Worm (Caenorhabditis elegans) whole organism, late embryonic: ENCODE results near the gene set-8.

Source experiments
- C08G9.2 ChIP-seq: sonication (generic microtip); optimal IDR thresholded peaks from 2 replicates; lab custom pipeline; 2016; ENCODE audit warnings: mild to moderate bottlenecking, missing genetic modification characterization, moderate library complexity, missing compliant biosample characterization
- C38D4.7 ChIP-seq: fragments of 200-800 bp; sonication (Bioruptor generic); optimal IDR thresholded peaks from 2 replicates; lab custom pipeline; 2018; ENCODE audit warnings: mild to moderate bottlenecking, missing genetic modification characterization, moderate library complexity, missing compliant biosample characterization
- F13H6.1 ChIP-seq: sonication (generic microtip); optimal IDR thresholded peaks from 2 replicates; lab custom pipeline; 2016; ENCODE audit warnings: missing genetic modification characterization, missing compliant biosample characterization
- K02D7.2 ChIP-seq: sonication (generic microtip); optimal IDR thresholded peaks from 2 replicates; lab custom pipeline; 2017; ENCODE audit warnings: mild to moderate bottlenecking, missing genetic modification characterization, missing compliant biosample characterization
- K09A11.1 ChIP-seq: sonication (generic microtip); optimal IDR thresholded peaks from 2 replicates; lab custom pipeline; 2017; ENCODE audit warnings: antibody characterized with exemption, mild to moderate bottlenecking, missing genetic modification characterization, missing compliant biosample characterization; ENCODE audit not compliant: insufficient read depth
- Y22D7AL.16 ChIP-seq: sonication (generic microtip); optimal IDR thresholded peaks from 2 replicates; lab custom pipeline; 2016; ENCODE audit warnings: missing genetic modification characterization, missing compliant biosample characterization
- ama-1 ChIP-seq: fragments of 150-350 bp; optimal IDR thresholded peaks from 2 replicates; lab custom pipeline; 2014
- ceh-14 ChIP-seq: sonication (generic microtip); optimal IDR thresholded peaks from 2 replicates; lab custom pipeline; 2016; ENCODE audit warnings: missing genotype, missing genetic modification characterization, missing compliant biosample characterization
- ceh-18 ChIP-seq: sonication (generic microtip); optimal IDR thresholded peaks from 2 replicates; lab custom pipeline; 2016; ENCODE audit warnings: missing genetic modification characterization, missing compliant biosample characterization
- ceh-19 ChIP-seq: fragments of 200-800 bp; sonication (Bioruptor generic); optimal IDR thresholded peaks from 2 replicates; lab custom pipeline; 2018; ENCODE audit warnings: mild to moderate bottlenecking, missing genetic modification characterization, missing compliant biosample characterization
- ceh-2 ChIP-seq: sonication (generic microtip); optimal IDR thresholded peaks from 2 replicates; lab custom pipeline; 2016; ENCODE audit warnings: missing genotype, missing genetic modification characterization, missing compliant biosample characterization
- ceh-30 ChIP-seq: fragments of 150-350 bp; optimal IDR thresholded peaks from 2 replicates; lab custom pipeline; 2014; ENCODE audit warnings: missing biosample characterization, missing genetic modification characterization
- ceh-31 ChIP-seq: sonication (generic microtip); optimal IDR thresholded peaks from 2 replicates; lab custom pipeline; 2016; ENCODE audit warnings: missing genetic modification characterization, missing compliant biosample characterization
- ceh-34 ChIP-seq: sonication (generic microtip); optimal IDR thresholded peaks from 2 replicates; lab custom pipeline; 2016; ENCODE audit warnings: mild to moderate bottlenecking, missing genetic modification characterization, missing compliant biosample characterization
- ceh-48 ChIP-seq: sonication (generic microtip); optimal IDR thresholded peaks from 2 replicates; lab custom pipeline; 2016; ENCODE audit warnings: missing genetic modification characterization, inconsistent platforms, missing compliant biosample characterization
- ceh-6 ChIP-seq: fragments of 200-800 bp; sonication (Bioruptor generic); optimal IDR thresholded peaks from 2 replicates; lab custom pipeline; 2018; ENCODE audit warnings: mild to moderate bottlenecking, missing genetic modification characterization, missing compliant biosample characterization
- che-1 ChIP-seq: sonication (generic microtip); optimal IDR thresholded peaks from 2 replicates; lab custom pipeline; 2016; ENCODE audit warnings: mild to moderate bottlenecking, missing genetic modification characterization, missing compliant biosample characterization
- dmd-4 ChIP-seq: sonication (generic microtip); optimal IDR thresholded peaks from 2 replicates; lab custom pipeline; 2016; ENCODE audit warnings: borderline replicate concordance, missing genetic modification characterization, missing compliant biosample characterization
- dve-1 ChIP-seq: sonication (generic microtip); optimal IDR thresholded peaks from 2 replicates; lab custom pipeline; 2017; ENCODE audit warnings: antibody characterized with exemption, mild to moderate bottlenecking, missing genetic modification characterization, missing compliant biosample characterization
- elt-2 ChIP-seq: sonication (generic microtip); optimal IDR thresholded peaks from 2 replicates; lab custom pipeline; 2016; ENCODE audit warnings: missing genetic modification reagents, missing genetic modification characterization, missing compliant biosample characterization
- ets-4 ChIP-seq: sonication (generic microtip); optimal IDR thresholded peaks from 2 replicates; lab custom pipeline; 2016; ENCODE audit warnings: missing genetic modification characterization, missing compliant biosample characterization
- fax-1 ChIP-seq: sonication (generic microtip); optimal IDR thresholded peaks from 2 replicates; lab custom pipeline; 2016; ENCODE audit warnings: missing genotype, missing genetic modification characterization, missing compliant biosample characterization
- gmeb-2 ChIP-seq: sonication (generic microtip); optimal IDR thresholded peaks from 2 replicates; lab custom pipeline; 2016; ENCODE audit warnings: missing genetic modification characterization, inconsistent platforms, missing compliant biosample characterization
- hlh-13 ChIP-seq: fragments of 200-800 bp; sonication (Bioruptor generic); optimal IDR thresholded peaks from 2 replicates; lab custom pipeline; 2018; ENCODE audit warnings: mild to moderate bottlenecking, missing genetic modification characterization, missing compliant biosample characterization
- hlh-15 ChIP-seq: sonication (generic microtip); optimal IDR thresholded peaks from 2 replicates; lab custom pipeline; 2016; ENCODE audit warnings: missing genetic modification characterization, missing compliant biosample characterization
- lin-11 ChIP-seq: fragments of 200-800 bp; sonication (Bioruptor generic); optimal IDR thresholded peaks from 2 replicates; lab custom pipeline; 2018; ENCODE audit warnings: mild to moderate bottlenecking, missing genetic modification characterization, missing compliant biosample characterization
- madf-2 ChIP-seq: sonication (generic microtip); optimal IDR thresholded peaks from 2 replicates; lab custom pipeline; 2017; ENCODE audit warnings: missing genetic modification characterization, missing compliant biosample characterization
- mec-3 ChIP-seq: sonication (generic microtip); optimal IDR thresholded peaks from 2 replicates; lab custom pipeline; 2016; ENCODE audit warnings: borderline replicate concordance, missing genetic modification characterization, missing compliant biosample characterization
- nfya-1 ChIP-seq: sonication (generic microtip); optimal IDR thresholded peaks from 2 replicates; lab custom pipeline; 2017; ENCODE audit warnings: missing genetic modification characterization, mild to moderate bottlenecking, missing compliant biosample characterization, antibody characterized with exemption, moderate library complexity
- nhr-11 ChIP-seq: fragments of 150-350 bp; optimal IDR thresholded peaks from 2 replicates; lab custom pipeline; 2014; ENCODE audit warnings: missing biosample characterization, missing genetic modification characterization
- nhr-232 ChIP-seq: sonication (generic microtip); optimal IDR thresholded peaks from 2 replicates; lab custom pipeline; 2016; ENCODE audit warnings: missing genetic modification characterization, missing compliant biosample characterization
- npax-4 ChIP-seq: sonication (generic microtip); optimal IDR thresholded peaks from 2 replicates; lab custom pipeline; 2016; ENCODE audit warnings: missing genetic modification characterization, missing compliant biosample characterization
- pat-9 ChIP-seq: fragments of 200-800 bp; sonication (Bioruptor generic); optimal IDR thresholded peaks from 2 replicates; lab custom pipeline; 2018; ENCODE audit warnings: mild to moderate bottlenecking, missing genetic modification characterization, moderate library complexity, missing compliant biosample characterization
- pha-2 ChIP-seq: sonication (generic microtip); optimal IDR thresholded peaks from 2 replicates; lab custom pipeline; 2017; ENCODE audit warnings: mild to moderate bottlenecking, missing genetic modification characterization, missing compliant biosample characterization
- pha-4 ChIP-seq: fragments of 150-350 bp; optimal IDR thresholded peaks from 2 replicates; lab custom pipeline; 2018; ENCODE audit warnings: missing biosample characterization, missing genetic modification reagents, missing genetic modification characterization
- pqm-1 ChIP-seq: sonication (generic microtip); optimal IDR thresholded peaks from 2 replicates; lab custom pipeline; 2016; ENCODE audit warnings: missing genetic modification characterization, missing compliant biosample characterization
- sdc-2 ChIP-seq: sonication (generic microtip); optimal IDR thresholded peaks from 2 replicates; lab custom pipeline; 2016; ENCODE audit warnings: missing genotype, missing genetic modification characterization, missing compliant biosample characterization
- sox-2 ChIP-seq: fragments of 200-800 bp; sonication (Bioruptor generic); IDR thresholded peaks from 2 replicates; pipeline ENCODE4 v1.3.6; 2022; ENCODE audit warnings: missing genetic modification reagents, missing genetic modification characterization, missing compliant biosample characterization
- sox-4 ChIP-seq: sonication (generic microtip); optimal IDR thresholded peaks from 2 replicates; lab custom pipeline; 2017; ENCODE audit warnings: mild to moderate bottlenecking, missing genetic modification characterization, inconsistent platforms, missing compliant biosample characterization
- syd-9 ChIP-seq: sonication (generic microtip); optimal IDR thresholded peaks from 2 replicates; lab custom pipeline; 2016; ENCODE audit warnings: mild to moderate bottlenecking, missing genetic modification characterization, moderate library complexity, missing compliant biosample characterization
- tbx-2 ChIP-seq: sonication (generic microtip); optimal IDR thresholded peaks from 2 replicates; lab custom pipeline; 2016; ENCODE audit warnings: missing genetic modification characterization, missing compliant biosample characterization
- tbx-7 ChIP-seq: sonication (generic microtip); optimal IDR thresholded peaks from 2 replicates; lab custom pipeline; 2016; ENCODE audit warnings: missing genotype, missing genetic modification characterization, missing compliant biosample characterization
- ttx-3 ChIP-seq: sonication (generic microtip); optimal IDR thresholded peaks from 2 replicates; lab custom pipeline; 2016; ENCODE audit warnings: missing genetic modification reagents, missing genetic modification characterization, missing compliant biosample characterization
- unc-3 ChIP-seq, 2 experiments: fragments of 200-800 bp in 1 of 2; sonication (Bioruptor generic) in 1 of 2; sonication (generic microtip) in 1 of 2; conservative IDR thresholded peaks in 1 of 2; optimal IDR thresholded peaks in 1 of 2; 2 replicates each; pipeline versions ENCODE4 v1.3.6 to Lab custom; 2016 to 2022; ENCODE audit warnings: missing compliant biosample characterization in 2 of 2, missing genetic modification characterization in 2 of 2, missing genetic modification reagents in 1 of 2
- unc-86 ChIP-seq: sonication (generic microtip); optimal IDR thresholded peaks from 2 replicates; lab custom pipeline; 2016; ENCODE audit warnings: missing genetic modification characterization, missing compliant biosample characterization
- zip-5 ChIP-seq: sonication (generic microtip); optimal IDR thresholded peaks from 2 replicates; lab custom pipeline; 2016; ENCODE audit warnings: missing genetic modification characterization, missing compliant biosample characterization
- ztf-16 ChIP-seq: sonication (generic microtip); optimal IDR thresholded peaks from 2 replicates; lab custom pipeline; 2017; ENCODE audit warnings: missing genetic modification characterization, missing compliant biosample characterization

Gene set-8

ce11 chrX:13412307-13412706 lies 34.2 kb upstream of the set-8 start:
- TF ChIP-seq ceh-18 (no peak), C38D4.7 (GFP tag; lab: Kevin White, UChicago) (no peak), C08G9.2 (tag; lab: Kevin White, UChicago) (no peak), ttx-3 (no peak), tbx-7 (tag; lab: Kevin White, UChicago) (no peak), fax-1 (tag; lab: Kevin White, UChicago) (no peak), pha-2 (tag; lab: Kevin White, UChicago) (no peak), mec-3 (tag; lab: Kevin White, UChicago) (no peak), gmeb-2 (tag; lab: Kevin White, UChicago) (no peak), ceh-31 (tag; lab: Kevin White, UChicago) (no peak), unc-86 (no peak), hlh-13 (GFP tag; lab: Kevin White, UChicago) (no peak), K09A11.1 (tag; lab: Kevin White, UChicago) (no peak), ceh-48 (tag; lab: Kevin White, UChicago) (no peak), npax-4 (no peak)

DNA sequence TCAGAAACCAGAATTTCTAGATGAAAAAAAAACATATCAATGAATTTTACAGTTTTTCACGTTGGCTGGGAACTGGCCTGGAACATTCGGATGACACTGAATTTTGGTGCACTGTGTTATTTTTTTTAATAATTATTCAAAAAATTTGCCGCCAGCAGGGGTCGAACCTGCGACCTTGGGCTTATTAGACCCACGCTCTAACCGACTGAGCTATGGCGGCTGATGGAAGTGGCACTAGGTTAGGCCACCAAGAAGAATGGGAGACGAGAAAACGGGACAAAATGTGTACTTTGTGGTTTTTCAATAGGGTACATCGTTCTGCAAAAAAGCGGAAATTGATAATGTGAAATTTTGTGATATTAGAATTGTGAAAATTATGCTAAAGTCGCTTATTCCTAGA lies 31.5 kb upstream of the set-8 start:
- peak; percentile 52 for TF ChIP-seq ttx-3
- no peak for TF ChIP-seq zip-5
- peak; percentile 4 for TF ChIP-seq tbx-2 (tag; lab: Kevin White, UChicago)
- TF ChIP-seq gmeb-2 (tag; lab: Kevin White, UChicago) = peak; percentile 64
- TF ChIP-seq dmd-4 = no peak
- peak; percentile 4 for TF ChIP-seq ceh-48 (tag; lab: Kevin White, UChicago)
- TF ChIP-seq ztf-16 (tag; lab: Kevin White, UChicago) = no peak
- no peak for TF ChIP-seq pqm-1 (tag; lab: Kevin White, UChicago)
- no peak for TF ChIP-seq syd-9 (tag; lab: Kevin White, UChicago)
- TF ChIP-seq C38D4.7 (GFP tag; lab: Kevin White, UChicago) = peak; percentile 12
- TF ChIP-seq madf-2 (tag; lab: Kevin White, UChicago) = no peak
- no peak for TF ChIP-seq pha-4 (tag; lab: Kevin White, UChicago)
- no peak for TF ChIP-seq ceh-31 (tag; lab: Kevin White, UChicago)
- peak; percentile 11 for TF ChIP-seq ceh-18
- peak; percentile 19 for TF ChIP-seq pat-9 (tag; lab: Kevin White, UChicago)
- TF ChIP-seq mec-3 (tag; lab: Kevin White, UChicago) = no peak
- no peak for TF ChIP-seq fax-1 (tag; lab: Kevin White, UChicago)
- TF ChIP-seq ceh-34 = peak; percentile 26
- TF ChIP-seq sox-2 (GFP tag; lab: Robert Waterston, UW) = no peak
- TF ChIP-seq sox-4 (tag; lab: Kevin White, UChicago) = peak; percentile 59
- no peak for TF ChIP-seq ets-4 (tag; lab: Kevin White, UChicago)
- peak; percentile 46 for TF ChIP-seq ceh-6 (GFP tag; lab: Kevin White, UChicago)
- TF ChIP-seq ceh-30 (tag; lab: Kevin White, UChicago) = no peak
- peak; percentile 50 for TF ChIP-seq sdc-2 (tag; lab: Kevin White, UChicago)
- peak; percentile 21 for TF ChIP-seq ceh-2 (tag; lab: Kevin White, UChicago)
- peak; percentile 43 for TF ChIP-seq elt-2 (tag; lab: Kevin White, UChicago)
- TF ChIP-seq ceh-14 = peak; percentile 20
- no peak for TF ChIP-seq hlh-15 (tag; lab: Kevin White, UChicago)
- TF ChIP-seq hlh-13 (GFP tag; lab: Kevin White, UChicago) = peak; percentile 37
- peak; percentile 21 for TF ChIP-seq Y22D7AL.16 (tag; lab: Kevin White, UChicago)
- peak; percentile 53 for TF ChIP-seq K02D7.2 (tag; lab: Kevin White, UChicago)
- TF ChIP-seq lin-11 (tag; lab: Kevin White, UChicago) = peak; percentile 32
- no peak for TF ChIP-seq F13H6.1 (tag; lab: Kevin White, UChicago)
- peak; percentile 65 for TF ChIP-seq dve-1 (tag; lab: Kevin White, UChicago)
- TF ChIP-seq nfya-1 = peak; percentile 21
- no peak for TF ChIP-seq ama-1 (lab: Kevin White, UChicago)
- TF ChIP-seq K09A11.1 (tag; lab: Kevin White, UChicago) = no peak
- peak; percentile 61 for TF ChIP-seq che-1 (tag; lab: Kevin White, UChicago)
- no peak for TF ChIP-seq unc-3 (GFP tag; conservative IDR thresholded peaks at IDR 0.05; lab: Robert Waterston, UW)
- no peak for TF ChIP-seq unc-3 (tag; optimal IDR thresholded peaks at IDR 0.05; lab: Kevin White, UChicago)
- TF ChIP-seq nhr-11 (tag; lab: Kevin White, UChicago) = no peak
- peak; percentile 32 for TF ChIP-seq pha-2 (tag; lab: Kevin White, UChicago)
- TF ChIP-seq tbx-7 (tag; lab: Kevin White, UChicago) = no peak
- peak; percentile 30 for TF ChIP-seq ceh-19 (GFP tag; lab: Kevin White, UChicago)
- TF ChIP-seq nhr-232 = no peak
